Worm (Caenorhabditis elegans): ENCODE data around the gene F10E9.10.

DNA sequence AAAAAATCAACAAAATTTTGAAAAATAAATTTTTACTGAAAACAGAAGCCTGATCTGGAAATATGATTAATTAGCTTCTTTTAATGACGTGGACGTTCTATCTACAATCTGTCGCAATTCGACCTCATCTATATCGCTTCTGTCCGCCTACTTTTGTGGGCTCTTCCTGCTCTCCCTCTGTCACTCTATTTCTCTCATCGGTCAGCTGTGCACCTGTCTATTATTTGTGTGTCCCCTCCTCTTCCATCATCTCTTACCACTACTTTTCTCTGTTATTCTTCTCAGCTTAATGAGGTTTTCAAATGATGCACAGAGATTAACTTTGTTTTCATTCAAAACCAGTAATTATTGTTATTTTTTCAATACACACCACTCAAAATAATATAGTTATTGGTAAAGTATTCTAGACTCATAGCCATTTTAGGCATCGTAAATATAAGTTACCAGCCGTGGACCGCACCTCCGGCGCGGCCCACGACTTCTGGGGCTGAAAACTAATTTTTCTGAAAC, 20.9 kb downstream of the F10E9.10 start:
- no peak for TF ChIP-seq ccch-3 (GFP tag; optimal IDR thresholded peaks at IDR 0.05)
- TF ChIP-seq unc-62 (GFP tag; optimal IDR thresholded peaks at IDR 0.05), result no peak
- no peak for TF ChIP-seq D2030.7 (GFP tag; IDR thresholded peaks at IDR 0.05)
